Worm (Caenorhabditis elegans) whole organism, mixed stage, embryonic: ENCODE measurements around the gene F15E6.6.

Source experiments
- blmp-1 ChIP-seq: fragments of 150-350 bp; optimal IDR thresholded peaks from 2 replicates; lab custom pipeline; 2014; ENCODE audit warnings: missing biosample characterization, missing genetic modification characterization
- hlh-1 ChIP-seq: fragments of 150-350 bp; optimal IDR thresholded peaks from 2 replicates; lab custom pipeline; 2014; ENCODE audit warnings: missing biosample characterization, missing genetic modification reagents, missing genetic modification characterization
- lin-13 ChIP-seq: fragments of 150-350 bp; optimal IDR thresholded peaks from 2 replicates; lab custom pipeline; 2014; ENCODE audit warnings: missing biosample characterization, missing genetic modification characterization
- nhr-28 ChIP-seq: fragments of 150-350 bp; optimal IDR thresholded peaks from 2 replicates; lab custom pipeline; 2014; ENCODE audit warnings: missing biosample characterization, missing genetic modification characterization
- snpc-4 ChIP-seq: fragments of 150-350 bp; optimal IDR thresholded peaks from 2 replicates; lab custom pipeline; 2014; ENCODE audit warnings: missing biosample characterization, missing genetic modification characterization
- unc-39 ChIP-seq: fragments of 150-350 bp; optimal IDR thresholded peaks from 2 replicates; lab custom pipeline; 2014; ENCODE audit warnings: missing biosample characterization, missing genetic modification characterization
- ztf-11 ChIP-seq: fragments of 150-350 bp; optimal IDR thresholded peaks from 2 replicates; lab custom pipeline; 2014; ENCODE audit warnings: missing biosample characterization, missing genetic modification characterization

ce11 chrIV:4262993-4263392 lies 20.9 kb downstream of the F15E6.6 start, which contains the start of gene col-33:
- TF ChIP-seq hlh-1: no peak
- TF ChIP-seq ztf-11 (tag; lab: Kevin White, UChicago): no peak
- TF ChIP-seq lin-13: no peak
- TF ChIP-seq unc-39 (tag; lab: Kevin White, UChicago): no peak
- no peak for TF ChIP-seq snpc-4
- TF ChIP-seq nhr-28: no peak
- no peak for TF ChIP-seq blmp-1
